Worm (Caenorhabditis elegans) whole organism, L2 larva: ENCODE measurements around the gene Y54E2A.10.

ENCODE experiments used
- F13H6.1 ChIP-seq: sonication (generic microtip); optimal IDR thresholded peaks from 2 replicates; lab custom pipeline; 2016; ENCODE audit warnings: missing genetic modification characterization, missing compliant biosample characterization
- R02D3.7 ChIP-seq: fragments of 150-350 bp; optimal IDR thresholded peaks from 2 replicates; lab custom pipeline; 2014; ENCODE audit warnings: missing biosample characterization, missing genetic modification characterization
- Y55F3AM.14 ChIP-seq: fragments of 200-800 bp; sonication (Bioruptor generic); optimal IDR thresholded peaks from 2 replicates; lab custom pipeline; 2018; ENCODE audit warnings: mild to moderate bottlenecking, missing genetic modification characterization, missing compliant biosample characterization
- ZK546.5 ChIP-seq: sonication (generic microtip); optimal IDR thresholded peaks from 2 replicates; lab custom pipeline; 2017; ENCODE audit warnings: missing biosample characterization, missing genetic modification characterization
- alr-1 ChIP-seq: fragments of 150-350 bp; optimal IDR thresholded peaks from 2 replicates; lab custom pipeline; 2014; ENCODE audit warnings: missing biosample characterization, missing genetic modification characterization
- aly-2 ChIP-seq: fragments of 150-350 bp; optimal IDR thresholded peaks from 2 replicates; lab custom pipeline; 2014; ENCODE audit warnings: missing biosample characterization, missing genetic modification characterization
- blmp-1 ChIP-seq: sonication (generic microtip); optimal IDR thresholded peaks from 2 replicates; lab custom pipeline; 2017; ENCODE audit warnings: missing genetic modification characterization, mild to moderate bottlenecking, missing compliant biosample characterization, antibody characterized with exemption, moderate library complexity; ENCODE audit not compliant: insufficient read depth
- crh-2 ChIP-seq: sonication (generic microtip); optimal IDR thresholded peaks from 2 replicates; lab custom pipeline; 2017; ENCODE audit warnings: missing biosample characterization, missing genetic modification characterization
- dmd-4 ChIP-seq: sonication (generic microtip); optimal IDR thresholded peaks from 2 replicates; lab custom pipeline; 2017; ENCODE audit warnings: missing biosample characterization, missing genetic modification characterization
- elt-1 ChIP-seq: fragments of 150-350 bp; optimal IDR thresholded peaks from 2 replicates; lab custom pipeline; 2014; ENCODE audit warnings: missing biosample characterization, missing genetic modification characterization
- elt-3 ChIP-seq: sonication (generic microtip); optimal IDR thresholded peaks from 2 replicates; lab custom pipeline; 2017; ENCODE audit warnings: missing biosample characterization, missing genetic modification characterization
- fos-1 ChIP-seq: fragments of 150-350 bp; optimal IDR thresholded peaks from 2 replicates; lab custom pipeline; 2014; ENCODE audit warnings: missing biosample characterization, missing genetic modification characterization
- lin-11 ChIP-seq: fragments of 150-350 bp; sonication (generic microtip); optimal IDR thresholded peaks from 2 replicates; lab custom pipeline; 2014; ENCODE audit warnings: missing biosample characterization, missing genetic modification characterization, inconsistent platforms, mixed read lengths
- lin-13 ChIP-seq: fragments of 150-350 bp; optimal IDR thresholded peaks from 2 replicates; lab custom pipeline; 2014; ENCODE audit warnings: missing biosample characterization, missing genetic modification reagents, missing genetic modification characterization
- lin-39 ChIP-seq: fragments of 150-350 bp; optimal IDR thresholded peaks from 2 replicates; lab custom pipeline; 2014; ENCODE audit warnings: missing biosample characterization, missing genetic modification reagents, missing genetic modification characterization
- mab-5 ChIP-seq: fragments of 150-350 bp; optimal IDR thresholded peaks from 2 replicates; lab custom pipeline; 2014; ENCODE audit warnings: missing biosample characterization, missing genetic modification characterization
- mbf-1 ChIP-seq: sonication (generic microtip); optimal IDR thresholded peaks from 2 replicates; lab custom pipeline; 2017; ENCODE audit warnings: missing biosample characterization, missing genetic modification characterization
- mdl-1 ChIP-seq, 2 experiments: fragments of 150-350 bp in 1 of 2; sonication (generic microtip) in 1 of 2; optimal IDR thresholded peaks; 2 replicates each; lab custom pipeline; 2017; ENCODE audit warnings: missing biosample characterization in 2 of 2, missing genetic modification characterization in 2 of 2
- nhr-12 ChIP-seq: fragments of 150-350 bp; optimal IDR thresholded peaks from 2 replicates; lab custom pipeline; 2014; ENCODE audit warnings: missing biosample characterization, missing genetic modification characterization
- nhr-129 ChIP-seq: fragments of 150-350 bp; optimal IDR thresholded peaks from 2 replicates; lab custom pipeline; 2014; ENCODE audit warnings: missing biosample characterization, missing genetic modification characterization
- nhr-237 ChIP-seq: fragments of 150-350 bp; optimal IDR thresholded peaks from 2 replicates; lab custom pipeline; 2014; ENCODE audit warnings: missing biosample characterization, missing genetic modification characterization
- nhr-25 ChIP-seq: fragments of 150-350 bp; sonication (generic microtip); optimal IDR thresholded peaks from 3 replicates; lab custom pipeline; 2014; ENCODE audit warnings: missing biosample characterization, missing genetic modification characterization
- nhr-6 ChIP-seq: fragments of 150-350 bp; optimal IDR thresholded peaks from 2 replicates; lab custom pipeline; 2014; ENCODE audit warnings: missing biosample characterization, missing genetic modification characterization
- nhr-77 ChIP-seq: fragments of 150-350 bp; optimal IDR thresholded peaks from 2 replicates; lab custom pipeline; 2014; ENCODE audit warnings: missing biosample characterization, missing genetic modification characterization
- peb-1 ChIP-seq: fragments of 150-350 bp; optimal IDR thresholded peaks from 2 replicates; lab custom pipeline; 2014; ENCODE audit warnings: missing biosample characterization, missing genetic modification characterization
- sma-9 ChIP-seq, 2 experiments: fragments of 150-350 bp in 1 of 2; sonication (generic microtip) in 1 of 2; optimal IDR thresholded peaks; 2 replicates each; lab custom pipeline; 2014 to 2016; ENCODE audit warnings: missing genetic modification characterization in 2 of 2, mild to moderate bottlenecking in 1 of 2, missing biosample characterization in 1 of 2, missing compliant biosample characterization in 1 of 2, missing genetic modification reagents in 1 of 2, moderate library complexity in 1 of 2
- snpc-4 ChIP-seq: fragments of 150-350 bp; optimal IDR thresholded peaks from 2 replicates; lab custom pipeline; 2014; ENCODE audit warnings: missing biosample characterization, missing genetic modification characterization
- unc-39 ChIP-seq: fragments of 150-350 bp; optimal IDR thresholded peaks from 2 replicates; lab custom pipeline; 2014; ENCODE audit warnings: missing biosample characterization, missing genetic modification characterization
- unc-55 ChIP-seq: fragments of 150-350 bp; sonication (generic microtip); optimal IDR thresholded peaks from 3 replicates; lab custom pipeline; 2014; ENCODE audit warnings: missing biosample characterization, missing genetic modification reagents, missing genetic modification characterization
- zag-1 ChIP-seq: fragments of 150-350 bp; optimal IDR thresholded peaks from 2 replicates; lab custom pipeline; 2014; ENCODE audit warnings: missing biosample characterization, missing genetic modification characterization
- ztf-1 ChIP-seq: fragments of 200-800 bp; sonication (Bioruptor generic); conservative IDR thresholded peaks from 2 replicates; pipeline ENCODE4 v1.3.6; 2022; ENCODE audit warnings: missing genetic modification characterization, missing compliant biosample characterization
- ztf-11 ChIP-seq: sonication (generic microtip); optimal IDR thresholded peaks from 2 replicates; lab custom pipeline; 2017; ENCODE audit warnings: missing biosample characterization, missing genetic modification characterization
- ztf-4 ChIP-seq: fragments of 150-350 bp; optimal IDR thresholded peaks from 2 replicates; lab custom pipeline; 2014; ENCODE audit warnings: missing biosample characterization, missing genetic modification characterization

Gene Y54E2A.10

DNA sequence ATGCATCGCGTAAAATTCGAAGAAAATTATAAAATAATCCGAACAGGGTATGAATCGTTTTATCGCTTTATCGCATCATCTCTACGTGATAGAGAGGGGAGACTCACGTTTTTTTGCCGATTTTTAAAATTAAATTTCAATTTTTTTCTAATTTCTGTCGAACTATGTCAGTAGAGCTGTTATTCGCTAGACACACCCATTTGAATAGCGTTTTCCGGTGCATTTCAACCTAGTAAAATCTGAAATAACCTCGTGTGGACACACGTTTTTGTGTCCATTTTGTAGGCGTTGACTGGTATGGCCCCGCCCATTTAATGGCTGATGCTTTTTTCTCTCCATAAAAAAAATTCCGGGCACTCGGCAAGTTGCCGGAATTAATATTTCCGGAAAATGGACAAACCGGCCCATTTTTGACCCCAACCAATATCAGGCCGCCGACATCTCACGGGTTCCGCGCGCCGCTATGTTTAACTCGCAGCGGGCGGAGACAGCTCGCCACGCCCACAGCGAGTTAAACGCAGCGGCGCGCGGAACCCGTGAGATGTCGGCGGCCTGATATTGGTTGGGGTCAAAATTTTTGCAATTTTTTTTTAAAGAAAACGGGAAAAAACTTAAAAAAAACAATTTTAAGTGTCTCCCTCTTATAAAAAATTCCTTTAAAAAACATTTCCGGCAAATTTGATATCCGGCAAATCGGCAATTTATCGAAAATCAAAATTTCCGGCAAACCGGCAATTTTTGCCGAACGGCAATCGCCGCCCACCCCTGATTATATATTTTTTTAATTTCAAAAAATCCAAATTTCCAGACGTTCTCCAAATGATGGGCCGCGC, 17.7 kb upstream of the Y54E2A.10 start, which contains the start of gene Y54E2A.7:
TSS of gene Y54E2A.7 (minus strand) at position 51 of the 833 bp plus-strand sequence.
- TF ChIP-seq ztf-11 (tag; lab: Kevin White, UChicago) (no peak), nhr-6 (tag; lab: Kevin White, UChicago) (no peak), ztf-1 (GFP tag; lab: Robert Waterston, UW) (no peak), nhr-12 (no peak), ZK546.5 (tag; lab: Kevin White, UChicago) (no peak), peb-1 (tag; lab: Kevin White, UChicago) (no peak), mdl-1 (tag; optimal IDR thresholded peaks at IDR 0.05; lab: Kevin White, UChicago) (no peak), unc-55 (GFP tag; lab: Kevin White, UChicago) (no peak), snpc-4 (tag; lab: Kevin White, UChicago) (no peak), crh-2 (no peak), dmd-4 (no peak), elt-3 (no peak), F13H6.1 (tag; lab: Kevin White, UChicago) (no peak)

DNA sequence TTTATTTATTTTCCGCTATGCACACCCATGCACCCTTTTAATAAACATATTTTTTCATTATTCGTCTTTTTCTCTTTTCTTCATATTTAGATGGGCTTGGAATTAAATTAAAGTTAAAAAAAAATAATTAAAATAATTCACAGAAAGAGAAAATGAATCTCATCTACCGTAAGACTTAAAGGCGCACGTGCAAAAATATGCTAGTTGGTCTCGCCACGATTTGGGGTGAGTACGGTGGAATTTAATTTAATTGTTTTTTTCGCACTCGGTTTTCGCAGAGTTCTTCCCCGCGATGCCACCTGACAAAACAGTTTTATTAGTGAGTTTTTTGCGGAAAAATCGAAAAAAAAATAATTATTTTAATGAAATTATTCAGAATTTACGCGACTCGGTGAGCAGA, 12.8 kb upstream of the Y54E2A.10 start, which contains the start of gene Y54E2A.8:
TSS of gene Y54E2A.8 (plus strand) at position 254 of the 400 bp plus-strand sequence.
- TF ChIP-seq mbf-1 (tag; lab: Kevin White, UChicago) (no peak), R02D3.7 (no peak), nhr-25 (tag; lab: Kevin White, UChicago) (no peak), ztf-11 (tag; lab: Kevin White, UChicago) (no peak), lin-13 (no peak), unc-55 (GFP tag; lab: Kevin White, UChicago) (no peak), zag-1 (tag; lab: Kevin White, UChicago) (no peak), mdl-1 (tag; optimal IDR thresholded peaks at IDR 0.05; lab: Kevin White, UChicago) (no peak), fos-1 (tag; lab: Kevin White, UChicago) (no peak), ztf-4 (tag; lab: Kevin White, UChicago) (no peak), lin-39 (tag; lab: Kevin White, UChicago) (no peak), lin-11 (tag; lab: Kevin White, UChicago) (no peak)

DNA sequence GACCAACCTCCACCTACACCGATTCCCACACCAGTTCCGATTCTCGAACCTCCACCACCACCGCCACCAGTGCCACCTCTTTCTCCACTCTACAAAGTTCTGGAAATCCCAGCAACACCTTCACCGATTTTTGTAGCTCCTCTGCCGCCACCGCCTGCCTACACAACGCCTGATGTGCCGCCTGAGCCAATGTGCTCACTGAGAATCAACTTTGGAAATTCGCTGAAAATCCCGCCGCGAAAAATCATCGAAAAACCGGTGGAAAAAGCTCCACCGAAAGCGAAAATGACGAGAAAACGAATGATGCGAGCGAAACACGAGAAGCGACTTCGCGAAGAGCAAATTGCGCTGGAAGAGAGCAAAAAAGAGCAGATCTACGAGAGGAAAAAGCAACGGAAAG, 11.0 kb upstream of the Y54E2A.10 start:
- no peak for TF ChIP-seq unc-39
- no peak for TF ChIP-seq nhr-12
- TF ChIP-seq ztf-4 (tag; lab: Kevin White, UChicago) = no peak
- TF ChIP-seq alr-1 = no peak
- no peak for TF ChIP-seq aly-2 (tag; lab: Kevin White, UChicago)
- TF ChIP-seq dmd-4 = no peak
- no peak for TF ChIP-seq elt-1
- no peak for TF ChIP-seq sma-9 (GFP tag; optimal IDR thresholded peaks at IDR 0.05; lab: Kevin White, UChicago)
- TF ChIP-seq sma-9 (tag; optimal IDR thresholded peaks at IDR 0.05; lab: Kevin White, UChicago) = no peak
- no peak for TF ChIP-seq snpc-4 (tag; lab: Kevin White, UChicago)

DNA sequence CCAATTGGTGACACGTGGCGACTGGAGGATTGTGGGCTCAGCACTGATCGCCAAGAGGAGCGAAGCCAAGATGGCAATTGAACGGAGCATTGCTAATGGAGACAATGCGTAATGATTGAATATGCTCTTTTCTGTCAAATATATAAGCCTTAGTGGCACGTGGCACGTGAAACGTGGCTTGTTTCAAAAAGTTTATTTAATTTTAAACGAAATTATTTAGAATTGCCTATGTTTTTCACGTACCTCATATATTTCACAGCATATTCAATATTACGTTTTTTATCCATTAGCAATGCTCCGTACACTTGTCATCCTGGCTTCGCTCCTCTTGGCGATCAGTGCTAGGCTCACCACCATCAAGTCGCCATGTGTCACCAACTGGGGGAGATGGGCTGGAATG, 4.9 kb upstream of the Y54E2A.10 start, which contains the start of gene Y54E2A.9:
TSS of gene Y54E2A.9 (minus strand) at position 101 of the 400 bp plus-strand sequence.
- no peak for TF ChIP-seq blmp-1 (tag; lab: Kevin White, UChicago)
- no peak for TF ChIP-seq nhr-6 (tag; lab: Kevin White, UChicago)
- TF ChIP-seq alr-1 = no peak
- TF ChIP-seq unc-55 (GFP tag; lab: Kevin White, UChicago) = no peak
- TF ChIP-seq nhr-237 (tag; lab: Kevin White, UChicago) = no peak
- no peak for TF ChIP-seq nhr-129 (tag; lab: Kevin White, UChicago)
- TF ChIP-seq nhr-77 (tag; lab: Kevin White, UChicago) = no peak
- TF ChIP-seq aly-2 (tag; lab: Kevin White, UChicago) = no peak
- TF ChIP-seq lin-13 = no peak
- no peak for TF ChIP-seq ZK546.5 (tag; lab: Kevin White, UChicago)
- no peak for TF ChIP-seq sma-9 (GFP tag; optimal IDR thresholded peaks at IDR 0.05; lab: Kevin White, UChicago)
- TF ChIP-seq sma-9 (tag; optimal IDR thresholded peaks at IDR 0.05; lab: Kevin White, UChicago) = no peak

DNA sequence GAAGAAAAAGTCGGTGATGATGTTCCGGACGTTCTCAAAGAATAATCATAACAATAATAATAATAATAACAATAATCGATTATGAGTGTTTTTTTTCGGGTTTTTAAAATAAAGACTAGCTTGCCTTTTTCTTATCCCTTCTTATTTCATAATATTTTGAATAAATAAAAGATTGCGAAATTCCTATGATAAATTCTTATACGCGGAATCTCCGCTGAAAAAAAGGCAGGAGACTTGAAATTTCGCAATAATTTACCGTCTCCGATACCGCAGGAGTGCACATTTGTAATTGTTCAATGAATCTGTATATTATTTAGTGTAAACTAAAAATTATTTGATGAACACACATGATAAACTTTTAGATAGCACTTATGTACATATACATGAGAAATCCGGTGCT, 1.6 kb downstream of the Y54E2A.10 start:
- TF ChIP-seq nhr-6 (tag; lab: Kevin White, UChicago) (no peak), Y55F3AM.14 (no peak), mab-5 (tag; lab: Kevin White, UChicago) (no peak), aly-2 (tag; lab: Kevin White, UChicago) (no peak), elt-1 (no peak), unc-55 (GFP tag; lab: Kevin White, UChicago) (peak; percentile 84)
- TF ChIP-seq, all 48 proteins: peak for 1
